Worm (Caenorhabditis elegans) whole organism, early embryonic: ENCODE measurements around the gene cmtr-2.

ENCODE experiments used
- flt-1 ChIP-seq: fragments of 200-800 bp; sonication (Bioruptor generic); IDR thresholded peaks from 2 replicates; pipeline ENCODE4 v1.3.6; 2022; ENCODE audit warnings: missing genetic modification characterization, missing compliant biosample characterization
- pes-1 ChIP-seq: fragments of 200-800 bp; sonication (Bioruptor generic); IDR thresholded peaks from 2 replicates; pipeline ENCODE4 v1.3.6; 2022; ENCODE audit warnings: missing genetic modification reagents, missing genetic modification characterization, missing compliant biosample characterization
- scrt-1 ChIP-seq: fragments of 200-800 bp; sonication (Bioruptor generic); IDR thresholded peaks from 2 replicates; pipeline ENCODE4 v1.3.6; 2022; ENCODE audit warnings: missing genetic modification characterization, missing compliant biosample characterization
- sea-1 ChIP-seq: fragments of 200-800 bp; sonication (Bioruptor generic); conservative IDR thresholded peaks from 2 replicates; pipeline ENCODE4 v1.3.6; 2022; ENCODE audit warnings: missing genetic modification characterization, missing compliant biosample characterization
- tbx-11 ChIP-seq: fragments of 200-800 bp; sonication (Bioruptor generic); IDR thresholded peaks from 2 replicates; pipeline ENCODE4 v1.3.6; 2022; ENCODE audit warnings: missing genetic modification characterization, missing compliant biosample characterization
- tbx-37 ChIP-seq: fragments of 200-800 bp; sonication (Bioruptor generic); conservative IDR thresholded peaks from 2 replicates; pipeline ENCODE4 v1.3.6; 2022; ENCODE audit warnings: missing genetic modification reagents, missing genetic modification characterization, missing compliant biosample characterization

Gene cmtr-2

DNA sequence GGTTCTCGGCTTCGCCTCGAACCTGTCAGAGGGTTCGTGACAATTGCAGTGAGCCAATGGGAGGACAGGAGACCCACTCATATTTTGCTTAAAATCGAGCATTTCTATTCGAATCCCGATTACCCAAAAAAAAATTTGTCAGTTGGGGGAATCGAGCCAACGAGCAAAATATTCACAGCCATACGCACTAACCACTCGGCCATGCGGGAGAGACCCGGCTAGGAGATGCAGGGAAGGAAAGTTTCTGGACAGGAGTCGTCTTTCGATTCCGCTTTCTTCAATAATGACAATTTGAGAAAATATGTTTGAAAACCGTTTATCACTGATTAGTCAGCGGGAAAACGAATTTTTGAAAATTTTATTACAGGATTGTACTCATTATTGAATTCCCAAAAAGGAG lies 46.4 kb downstream of the cmtr-2 start:
- peak; percentile 75 for TF ChIP-seq tbx-37 (GFP tag; lab: Robert Waterston, UW)
- TF ChIP-seq flt-1: peak; percentile 74
- TF ChIP-seq pes-1 (GFP tag; lab: Robert Waterston, UW): peak; percentile 84
- TF ChIP-seq sea-1 (GFP tag; lab: Robert Waterston, UW): peak; percentile 86
- peak; percentile 73 for TF ChIP-seq scrt-1 (GFP tag; lab: Robert Waterston, UW)
- TF ChIP-seq tbx-11 (GFP tag; lab: Robert Waterston, UW): peak; percentile 80
